Worm (Caenorhabditis elegans): Measurements from ENCODE around the gene cut-3.

Gene cut-3

ce11 chrII:8451425-8451824 is 4.8 kb upstream of the cut-3 start:
- TF ChIP-seq hlh-6 (tag; optimal IDR thresholded peaks at IDR 0.05): no peak
- TF ChIP-seq unc-42 (tag; optimal IDR thresholded peaks at IDR 0.05): no peak
- no peak for TF ChIP-seq mec-3 (tag; optimal IDR thresholded peaks at IDR 0.05; ENCODE audit: borderline replicate concordance)
- no peak for TF ChIP-seq elt-4 (tag; optimal IDR thresholded peaks at IDR 0.05)
- no peak for TF ChIP-seq nhr-232 (tag; optimal IDR thresholded peaks at IDR 0.05)
- no peak for TF ChIP-seq syd-9 (tag; optimal IDR thresholded peaks at IDR 0.05)

ce11 chrII:8450750-8451149 is 4.1 kb upstream of the cut-3 start:
- no peak for TF ChIP-seq ceh-18 (tag; optimal IDR thresholded peaks at IDR 0.05)
- TF ChIP-seq madf-2 (tag; optimal IDR thresholded peaks at IDR 0.05): no peak
- TF ChIP-seq fkh-6 (tag; optimal IDR thresholded peaks at IDR 0.05): no peak

ce11 chrII:8449660-8450118 is 3.1 kb upstream of the cut-3 start, which contains the start of gene F22B5.4:
Gene F22B5.4 (plus strand): TSS chrII:8449710.
- TF ChIP-seq F13H6.1 (tag; optimal IDR thresholded peaks at IDR 0.05) (no peak), nhr-232 (tag; optimal IDR thresholded peaks at IDR 0.05) (no peak), pag-3 (tag; optimal IDR thresholded peaks at IDR 0.05; ENCODE audit: borderline replicate concordance) (no peak), T23F11.4 (GFP tag; optimal IDR thresholded peaks at IDR 0.05) (no peak), ahr-1 (tag; optimal IDR thresholded peaks at IDR 0.05) (no peak), lin-11 (tag; optimal IDR thresholded peaks at IDR 0.05) (no peak), sox-2 (GFP tag; IDR thresholded peaks at IDR 0.05) (no peak)

ce11 chrII:8444007-8444406 is 2.6 kb downstream of the cut-3 start, which contains the start of gene evl-20:
Gene evl-20 (plus strand): TSS chrII:8444307.
- TF ChIP-seq ztf-16 (tag; optimal IDR thresholded peaks at IDR 0.05): no peak
- no peak for TF ChIP-seq fax-1 (tag; optimal IDR thresholded peaks at IDR 0.05)
- TF ChIP-seq pha-2 (tag; optimal IDR thresholded peaks at IDR 0.05): no peak
- no peak for TF ChIP-seq pag-3 (tag; optimal IDR thresholded peaks at IDR 0.05; ENCODE audit: borderline replicate concordance)
- TF ChIP-seq sox-2 (GFP tag; IDR thresholded peaks at IDR 0.05): no peak
- TF ChIP-seq tbx-2 (tag; optimal IDR thresholded peaks at IDR 0.05): no peak
- no peak for TF ChIP-seq hlh-8 (tag; optimal IDR thresholded peaks at IDR 0.05)
- no peak for TF ChIP-seq ama-1 (optimal IDR thresholded peaks at IDR 0.05)
- TF ChIP-seq sox-4 (tag; optimal IDR thresholded peaks at IDR 0.05): no peak
- TF ChIP-seq pat-9 (tag; optimal IDR thresholded peaks at IDR 0.05): no peak
- no peak for TF ChIP-seq ahr-1 (tag; optimal IDR thresholded peaks at IDR 0.05)
- TF ChIP-seq ceh-6 (GFP tag; optimal IDR thresholded peaks at IDR 0.05): no peak
- TF ChIP-seq ceh-18 (tag; optimal IDR thresholded peaks at IDR 0.05): no peak
- TF ChIP-seq mec-3 (tag; optimal IDR thresholded peaks at IDR 0.05; ENCODE audit: borderline replicate concordance): no peak
- no peak for TF ChIP-seq hlh-30 (tag; optimal IDR thresholded peaks at IDR 0.05; ENCODE audit: insufficient read depth)
- no peak for TF ChIP-seq K02D7.2 (tag; optimal IDR thresholded peaks at IDR 0.05)
- TF ChIP-seq sdc-2 (tag; optimal IDR thresholded peaks at IDR 0.05): no peak
- TF ChIP-seq madf-2 (tag; optimal IDR thresholded peaks at IDR 0.05): no peak

- TF ChIP-seq C38D4.7 (GFP tag; optimal IDR thresholded peaks at IDR 0.05): no peak
- no peak for TF ChIP-seq tbx-2 (tag; optimal IDR thresholded peaks at IDR 0.05)
- no peak for TF ChIP-seq madf-2 (tag; optimal IDR thresholded peaks at IDR 0.05)
- TF ChIP-seq pros-1 (tag; optimal IDR thresholded peaks at IDR 0.05): no peak
- no peak for TF ChIP-seq ahr-1 (tag; optimal IDR thresholded peaks at IDR 0.05)
- no peak for TF ChIP-seq ceh-19 (GFP tag; optimal IDR thresholded peaks at IDR 0.05)
- no peak for TF ChIP-seq ceh-31 (tag; optimal IDR thresholded peaks at IDR 0.05)
- TF ChIP-seq unc-55 (GFP tag; optimal IDR thresholded peaks at IDR 0.05): no peak
- TF ChIP-seq ama-1 (optimal IDR thresholded peaks at IDR 0.05): no peak
- no peak for TF ChIP-seq mec-3 (tag; optimal IDR thresholded peaks at IDR 0.05; ENCODE audit: borderline replicate concordance)
- no peak for TF ChIP-seq ceh-48 (tag; optimal IDR thresholded peaks at IDR 0.05)
Measured at ce11 chrII:8442717-8443223, 3.9 kb downstream of the cut-3 start, which contains the start of gene eif-3.G. Gene eif-3.G (plus strand): TSS chrII:8442767.

Data from whole organism, late embryonic.